Fruit fly (Drosophila melanogaster) whole organism, embryonic: ENCODE data around the gene CG1622.

ENCODE experiments used
- Abd-B ChIP-seq: fragments of 200-800 bp; sonication (Bioruptor generic); optimal IDR thresholded peaks from 2 replicates; lab custom pipeline; 2018; ENCODE audit warnings: missing biosample characterization, mild to moderate bottlenecking, missing genetic modification characterization, moderate library complexity
- Adf1 ChIP-seq: fragments of 200-800 bp; sonication (Bioruptor generic); IDR thresholded peaks from 2 replicates; pipeline ENCODE4 v1.3.6; 2022; ENCODE audit warnings: missing biosample characterization, missing genetic modification characterization
- Asciz ChIP-seq: fragments of 200-800 bp; sonication (Bioruptor generic); optimal IDR thresholded peaks from 2 replicates; lab custom pipeline; 2017; ENCODE audit warnings: missing biosample characterization, mild to moderate bottlenecking, missing genetic modification characterization, missing genetic modification reagents
- Blimp-1 ChIP-seq: fragments of 200-800 bp; sonication (Bioruptor generic); optimal IDR thresholded peaks from 3 replicates; lab custom pipeline; 2018; ENCODE audit warnings: missing biosample characterization, missing genetic modification characterization, mild to moderate bottlenecking, moderate library complexity, missing genetic modification reagents
- CG10959 ChIP-seq: fragments of 200-800 bp; sonication (Bioruptor generic); IDR thresholded peaks from 2 replicates; pipeline ENCODE4 v1.3.6; 2022; ENCODE audit warnings: missing biosample characterization, missing genetic modification characterization
- CG11504 ChIP-seq: fragments of 200-800 bp; sonication (Bioruptor generic); optimal IDR thresholded peaks from 3 replicates; lab custom pipeline; 2019; ENCODE audit warnings: missing biosample characterization, mild to moderate bottlenecking, missing genetic modification characterization, moderate library complexity
- CG14441 ChIP-seq: fragments of 200-800 bp; sonication (Bioruptor generic); IDR thresholded peaks from 2 replicates; pipeline ENCODE4 v1.3.6; 2022; ENCODE audit warnings: missing biosample characterization, missing genetic modification characterization
- CG14710 ChIP-seq: fragments of 200-800 bp; sonication (Bioruptor generic); optimal IDR thresholded peaks from 3 replicates; lab custom pipeline; 2019; ENCODE audit warnings: missing biosample characterization, mild to moderate bottlenecking, missing genetic modification characterization, moderate library complexity
- CG14965 ChIP-seq: fragments of 200-800 bp; sonication (Bioruptor generic); optimal IDR thresholded peaks from 2 replicates; lab custom pipeline; 2016; ENCODE audit warnings: missing biosample characterization, missing genetic modification characterization, borderline replicate concordance
- CG15601 ChIP-seq: fragments of 200-800 bp; sonication (Bioruptor generic); optimal IDR thresholded peaks from 3 replicates; lab custom pipeline; 2019; ENCODE audit warnings: missing biosample characterization, mild to moderate bottlenecking, missing genetic modification characterization, moderate library complexity
- CG18476 ChIP-seq: fragments of 200-800 bp; sonication (Bioruptor generic); optimal IDR thresholded peaks from 2 replicates; lab custom pipeline; 2016; ENCODE audit warnings: missing biosample characterization, mild to moderate bottlenecking, missing genetic modification characterization
- CG2199 ChIP-seq: fragments of 200-800 bp; sonication (Bioruptor generic); IDR thresholded peaks from 3 replicates; pipeline ENCODE4 v1.3.6; 2022; ENCODE audit warnings: missing biosample characterization, missing genetic modification characterization
- CG30431 ChIP-seq: fragments of 200-800 bp; sonication (Bioruptor generic); optimal IDR thresholded peaks from 2 replicates; lab custom pipeline; 2017; ENCODE audit warnings: missing biosample characterization, missing genetic modification characterization
- CG31365 ChIP-seq: fragments of 200-800 bp; sonication (Bioruptor generic); optimal IDR thresholded peaks from 2 replicates; lab custom pipeline; 2018; ENCODE audit warnings: missing biosample characterization, mild to moderate bottlenecking, missing genetic modification characterization
- CG31388 ChIP-seq: fragments of 200-800 bp; sonication (Bioruptor generic); optimal IDR thresholded peaks from 2 replicates; lab custom pipeline; 2016; ENCODE audit warnings: missing biosample characterization, missing genetic modification characterization
- CG32532 ChIP-seq: fragments of 200-800 bp; sonication (Bioruptor generic); IDR thresholded peaks from 2 replicates; pipeline ENCODE4 v1.3.6; 2022; ENCODE audit warnings: missing biosample characterization, missing genetic modification characterization
- CG3838 ChIP-seq: fragments of 200-800 bp; sonication (Bioruptor generic); optimal IDR thresholded peaks from 3 replicates; lab custom pipeline; 2016; ENCODE audit warnings: missing biosample characterization, missing genetic modification characterization
- CG4282 ChIP-seq: fragments of 200-800 bp; sonication (Bioruptor generic); optimal IDR thresholded peaks from 2 replicates; lab custom pipeline; 2016; ENCODE audit warnings: missing biosample characterization, missing genetic modification characterization
- CG4617 ChIP-seq: fragments of 200-800 bp; sonication (Bioruptor generic); optimal IDR thresholded peaks from 3 replicates; lab custom pipeline; 2016; ENCODE audit warnings: missing biosample characterization, missing genetic modification characterization, borderline replicate concordance
- CG6254 ChIP-seq: fragments of 200-800 bp; sonication (Bioruptor generic); optimal IDR thresholded peaks from 3 replicates; lab custom pipeline; 2017; ENCODE audit warnings: mild to moderate bottlenecking, missing biosample characterization, missing genetic modification reagents, missing genetic modification characterization
- CG9932 ChIP-seq: fragments of 200-800 bp; sonication (Bioruptor generic); IDR thresholded peaks from 2 replicates; pipeline ENCODE4 v1.3.6; 2022; ENCODE audit warnings: missing biosample characterization, missing genetic modification characterization
- Camta ChIP-seq: fragments of 200-800 bp; sonication (Bioruptor generic); optimal IDR thresholded peaks from 2 replicates; lab custom pipeline; 2016; ENCODE audit warnings: missing biosample characterization, missing genetic modification characterization
- D ChIP-seq, 2 experiments: fragments of 200-800 bp in 1 of 2; fragments of >200 bp in 1 of 2; sonication (Bioruptor generic) in 1 of 2; optimal IDR thresholded peaks; 2 replicates in 1 of 2; 3 replicates in 1 of 2; lab custom pipeline; 2017; ENCODE audit warnings: mild to moderate bottlenecking in 1 of 2, missing biosample characterization in 1 of 2, missing genetic modification characterization in 1 of 2, missing genetic modification reagents in 1 of 2
- Dek ChIP-seq: fragments of 200-800 bp; sonication (Bioruptor generic); optimal IDR thresholded peaks from 3 replicates; lab custom pipeline; 2019; ENCODE audit warnings: missing biosample characterization, mild to moderate bottlenecking, missing genetic modification characterization, moderate library complexity
- Dll ChIP-seq: fragments of 200-800 bp; sonication (Bioruptor generic); IDR thresholded peaks from 4 replicates; pipeline ENCODE4 v1.3.6; 2022; ENCODE audit warnings: missing biosample characterization, missing genetic modification characterization; ENCODE audit not compliant: partially characterized antibody
- Ets65A ChIP-seq: fragments of 200-800 bp; sonication (Bioruptor generic); peaks from one replicate; lab custom pipeline; 2016; ENCODE audit warnings: missing biosample characterization, missing genetic modification characterization
- Ets97D ChIP-seq: fragments of 200-800 bp; sonication (Bioruptor generic); optimal IDR thresholded peaks from 3 replicates; lab custom pipeline; 2016; ENCODE audit warnings: missing biosample characterization, missing genetic modification characterization
- HLH54F ChIP-seq: fragments of 200-800 bp; sonication (Bioruptor generic); optimal IDR thresholded peaks from 3 replicates; lab custom pipeline; 2016; ENCODE audit warnings: missing biosample characterization, missing genetic modification characterization
- NFAT ChIP-seq: fragments of 200-800 bp; sonication (Bioruptor generic); IDR thresholded peaks from 2 replicates; pipeline ENCODE4 v1.3.6; 2022; ENCODE audit warnings: missing biosample characterization, missing genetic modification characterization
- NfI ChIP-seq: fragments of 200-800 bp; sonication (Bioruptor generic); optimal IDR thresholded peaks from 3 replicates; lab custom pipeline; 2018; ENCODE audit warnings: missing biosample characterization, mild to moderate bottlenecking, missing genetic modification characterization, moderate library complexity
- Pdp1 ChIP-seq, 2 experiments: fragments of 200-800 bp; sonication (Bioruptor generic); optimal IDR thresholded peaks; 3 replicates each; lab custom pipeline; 2016; ENCODE audit warnings: missing biosample characterization in 2 of 2, missing genetic modification characterization in 2 of 2, mild to moderate bottlenecking in 1 of 2, moderate library complexity in 1 of 2
- Scr ChIP-seq: fragments of 200-800 bp; sonication (Bioruptor generic); IDR thresholded peaks from 2 replicates; pipeline ENCODE4 v1.3.6; 2022; ENCODE audit warnings: missing biosample characterization, missing genetic modification characterization; ENCODE audit not compliant: partially characterized antibody
- Spps ChIP-seq: fragments of 200-800 bp; sonication (Bioruptor generic); optimal IDR thresholded peaks from 2 replicates; lab custom pipeline; 2018; ENCODE audit warnings: missing biosample characterization, mild to moderate bottlenecking, missing genetic modification characterization
- bab2 ChIP-seq: fragments of 200-800 bp; sonication (Bioruptor generic); optimal IDR thresholded peaks from 2 replicates; lab custom pipeline; 2016; ENCODE audit warnings: missing biosample characterization, missing genetic modification characterization
- cato ChIP-seq: fragments of 200-800 bp; sonication (Bioruptor generic); optimal IDR thresholded peaks from 2 replicates; lab custom pipeline; 2016; ENCODE audit warnings: missing biosample characterization, missing genetic modification characterization, borderline replicate concordance
- disco-r ChIP-seq: fragments of 200-800 bp; sonication (Bioruptor generic); optimal IDR thresholded peaks from 2 replicates; lab custom pipeline; 2016; ENCODE audit warnings: missing biosample characterization, missing genetic modification characterization
- dmrt11E ChIP-seq: fragments of 200-800 bp; sonication (Bioruptor generic); optimal IDR thresholded peaks from 3 replicates; lab custom pipeline; 2018; ENCODE audit warnings: missing biosample characterization, mild to moderate bottlenecking, missing genetic modification characterization, moderate library complexity
- ems ChIP-seq: fragments of 200-800 bp; sonication (Bioruptor generic); optimal IDR thresholded peaks from 3 replicates; lab custom pipeline; 2016; ENCODE audit warnings: missing biosample characterization, missing genetic modification characterization
- jumu ChIP-seq: fragments of 200-800 bp; sonication (Bioruptor generic); optimal IDR thresholded peaks from 3 replicates; lab custom pipeline; 2016; ENCODE audit warnings: missing biosample characterization, missing genetic modification characterization
- lola ChIP-seq, 3 experiments: fragments of >200 bp in 2 of 3; fragments of 200-800 bp in 1 of 3; sonication (Bioruptor generic) in 1 of 3; optimal IDR thresholded peaks; 2 replicates each; lab custom pipeline; 2017 to 2019; ENCODE audit warnings: missing biosample characterization in 3 of 3, missing genetic modification characterization in 3 of 3, mild to moderate bottlenecking in 1 of 3, moderate library complexity in 1 of 3
- maf-S ChIP-seq: fragments of 200-800 bp; sonication (Bioruptor generic); optimal IDR thresholded peaks from 2 replicates; lab custom pipeline; 2016; ENCODE audit warnings: missing biosample characterization, missing genetic modification characterization
- pros ChIP-seq: fragments of 200-800 bp; sonication (Bioruptor generic); optimal IDR thresholded peaks from 3 replicates; lab custom pipeline; 2019; ENCODE audit warnings: missing biosample characterization, mild to moderate bottlenecking, missing genetic modification characterization, moderate library complexity
- salm ChIP-seq: fragments of 200-800 bp; sonication (Bioruptor generic); optimal IDR thresholded peaks from 2 replicates; lab custom pipeline; 2018; ENCODE audit warnings: missing biosample characterization, mild to moderate bottlenecking, missing genetic modification characterization
- sc ChIP-seq, 3 experiments: fragments of >200 bp in 2 of 3; fragments of 200-800 bp in 1 of 3; sonication (Bioruptor generic) in 1 of 3; optimal IDR thresholded peaks; 2 replicates in 2 of 3; 3 replicates in 1 of 3; lab custom pipeline; 2017; ENCODE audit warnings: mild to moderate bottlenecking in 1 of 3, missing biosample characterization in 1 of 3, missing genetic modification characterization in 1 of 3, missing genetic modification reagents in 1 of 3
- shn ChIP-seq: fragments of 200-800 bp; sonication (Bioruptor generic); optimal IDR thresholded peaks from 3 replicates; lab custom pipeline; 2016; ENCODE audit warnings: missing biosample characterization, missing genetic modification characterization
- so ChIP-seq: fragments of 200-800 bp; sonication (Bioruptor generic); IDR thresholded peaks from 3 replicates; pipeline ENCODE4 v1.3.6; 2022; ENCODE audit warnings: missing biosample characterization, missing genetic modification characterization
- ssp ChIP-seq: fragments of 200-800 bp; sonication (Bioruptor generic); IDR thresholded peaks from 2 replicates; pipeline ENCODE4 v1.3.6; 2022; ENCODE audit warnings: missing biosample characterization, missing genetic modification characterization
- vnd ChIP-seq: fragments of 200-800 bp; sonication (Bioruptor generic); IDR thresholded peaks from 3 replicates; pipeline ENCODE4 v1.3.6; 2022; ENCODE audit warnings: missing biosample characterization, missing genetic modification characterization; ENCODE audit not compliant: partially characterized antibody
- z ChIP-seq: fragments of 200-800 bp; sonication (Bioruptor generic); IDR thresholded peaks from 3 replicates; pipeline ENCODE4 v1.3.6; 2022; ENCODE audit warnings: missing biosample characterization, missing genetic modification characterization

The CG1622 gene

DNA sequence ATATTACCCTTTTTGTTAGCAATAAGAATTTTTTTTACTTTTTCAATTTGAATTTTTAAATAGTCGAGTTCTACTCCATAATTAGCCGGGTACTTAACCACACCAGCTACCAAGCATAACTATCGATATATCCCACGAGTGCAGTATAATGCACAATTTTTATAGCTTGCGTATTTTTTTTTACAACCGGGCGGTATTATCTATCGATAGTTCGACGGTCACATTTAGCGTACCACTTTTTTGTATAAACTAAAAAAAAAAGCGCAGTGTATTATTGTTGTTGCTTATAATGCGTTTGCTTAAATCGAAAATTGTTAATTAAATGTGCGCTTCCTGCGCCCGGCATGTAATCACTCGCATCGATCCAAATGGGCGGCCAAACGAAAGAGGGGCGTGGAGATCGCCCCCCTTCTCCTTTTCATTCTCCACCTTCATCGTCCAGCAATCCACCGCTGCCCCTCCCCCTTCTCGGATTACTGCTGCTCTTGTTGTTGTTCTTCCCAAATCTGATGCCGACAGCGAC lies 9.0 kb upstream of the CG1622 start, which contains the start of gene Remo (continued):
- TF ChIP-seq dmrt11E (tag; lab: Kevin White, UChicago) = no peak
- no peak for TF ChIP-seq z (GFP tag; lab: Robert Waterston, UW)
- TF ChIP-seq CG14441 = no peak
- TF ChIP-seq D (optimal IDR thresholded peaks at IDR 0.05; lab: Kevin White, UChicago) = no peak
- TF ChIP-seq D (GFP tag; optimal IDR thresholded peaks at IDR 0.05; lab: Kevin White, UChicago) = no peak
- TF ChIP-seq salm (tag; lab: Kevin White, UChicago) = no peak
- no peak for TF ChIP-seq cato (GFP tag; lab: Kevin White, UChicago)
- no peak for TF ChIP-seq Blimp-1 (GFP tag; lab: Kevin White, UChicago)
- peak; percentile 51 for TF ChIP-seq Ets97D (GFP tag; lab: Kevin White, UChicago)
- no peak for TF ChIP-seq CG4282 (GFP tag; lab: Kevin White, UChicago)
- TF ChIP-seq sc (optimal IDR thresholded peaks at IDR 0.05; lab: Kevin White, UChicago) = no peak
- no peak for TF ChIP-seq sc (GFP tag; optimal IDR thresholded peaks at IDR 0.05; lab: Kevin White, UChicago)
- peak; percentile 55 for TF ChIP-seq CG14710 (tag; lab: Kevin White, UChicago)
- no peak for TF ChIP-seq Camta (GFP tag; lab: Kevin White, UChicago)
- TF ChIP-seq CG4617 = peak; percentile 66
- peak; percentile 66 for TF ChIP-seq Dll (GFP tag; lab: Robert Waterston, UW)
- peak; percentile 86 for TF ChIP-seq Adf1 (GFP tag; lab: Robert Waterston, UW)
- TF ChIP-seq pros (GFP tag; lab: Kevin White, UChicago) = no peak
- TF ChIP-seq CG18476 = no peak
- no peak for TF ChIP-seq bab2 (GFP tag; lab: Kevin White, UChicago)
- peak; percentile 13 for TF ChIP-seq Dek
- peak; percentile 92 for TF ChIP-seq Abd-B (GFP tag; lab: Kevin White, UChicago)
- no peak for TF ChIP-seq CG30431
- TF ChIP-seq CG11504 (tag; lab: Kevin White, UChicago) = no peak
- TF ChIP-seq CG32532 (GFP tag; lab: Robert Waterston, UW) = no peak
- TF ChIP-seq Scr (GFP tag; lab: Robert Waterston, UW) = peak; percentile 77
- no peak for TF ChIP-seq CG10959
- peak in 1 of 2 experiments; percentile 61 for TF ChIP-seq Pdp1 (GFP tag; optimal IDR thresholded peaks at IDR 0.05; lab: Kevin White, UChicago)
- peak; percentile 15; the same call in 1 of the 2 replicates for TF ChIP-seq CG9932 (GFP tag; lab: Robert Waterston, UW)
- no peak for TF ChIP-seq disco-r (GFP tag; lab: Kevin White, UChicago)
- TF ChIP-seq Spps (tag; lab: Kevin White, UChicago) = no peak
- TF ChIP-seq CG31388 = no peak
- TF ChIP-seq lola (GFP tag; optimal IDR thresholded peaks at IDR 0.05; lab: Kevin White, UChicago) = no peak
- TF ChIP-seq NFAT (GFP tag; lab: Robert Waterston, UW) = no peak
- TF ChIP-seq CG3838 (GFP tag; lab: Kevin White, UChicago) = no peak
- no peak for TF ChIP-seq ems (GFP tag; lab: Kevin White, UChicago)
- no peak for TF ChIP-seq Ets65A (GFP tag; lab: Kevin White, UChicago)
- TF ChIP-seq CG2199 (GFP tag; lab: Robert Waterston, UW) = no peak
- no peak for TF ChIP-seq CG31365 (tag; lab: Kevin White, UChicago)
- no peak for TF ChIP-seq shn
- no peak for TF ChIP-seq ssp (GFP tag; lab: Robert Waterston, UW)
- TF ChIP-seq CG6254 (GFP tag; lab: Kevin White, UChicago) = no peak
- no peak for TF ChIP-seq NfI
- no peak for TF ChIP-seq maf-S (GFP tag; lab: Kevin White, UChicago)
- TF ChIP-seq Asciz = no peak
- TF ChIP-seq vnd (GFP tag; lab: Robert Waterston, UW) = peak; percentile 61; the same call in 2 of the 3 replicates
- TF ChIP-seq jumu (GFP tag; lab: Kevin White, UChicago) = no peak
- TF ChIP-seq so = peak; percentile 66; the same call in 1 of the 3 replicates
- TF ChIP-seq CG15601 = peak; percentile 11
- TF ChIP-seq CG14965 (GFP tag; lab: Kevin White, UChicago) = no peak
- TF ChIP-seq HLH54F (GFP tag; lab: Kevin White, UChicago) = no peak
